Worm (Caenorhabditis elegans) whole organism, young adult: ENCODE measurements around the gene sprp-4.

Experiments used
- F37B4.10 ChIP-seq: fragments of 200-800 bp; sonication (Bioruptor generic); IDR thresholded peaks from 2 replicates; pipeline ENCODE4 v1.3.6; 2022; ENCODE audit warnings: missing genetic modification characterization, missing compliant biosample characterization
- F39B2.1 ChIP-seq: fragments of 200-800 bp; sonication (Bioruptor generic); IDR thresholded peaks from 2 replicates; pipeline ENCODE4 v1.3.6; 2022; ENCODE audit warnings: missing genetic modification reagents, missing genetic modification characterization, missing compliant biosample characterization
- F49E8.2 ChIP-seq: sonication (generic microtip); optimal IDR thresholded peaks from 3 replicates; lab custom pipeline; 2017; ENCODE audit warnings: missing genetic modification characterization, mild to moderate bottlenecking, missing compliant biosample characterization, antibody characterized with exemption, moderate library complexity; ENCODE audit not compliant: insufficient read depth
- atf-7 ChIP-seq: sonication (generic microtip); optimal IDR thresholded peaks from 2 replicates; lab custom pipeline; 2017; ENCODE audit warnings: mild to moderate bottlenecking, missing genetic modification characterization, missing compliant biosample characterization
- ceh-58 ChIP-seq: fragments of 200-800 bp; sonication (Bioruptor generic); IDR thresholded peaks from 2 replicates; pipeline ENCODE4 v1.3.6; 2022; ENCODE audit warnings: missing genetic modification characterization, missing compliant biosample characterization
- hsf-1 ChIP-seq: fragments of 200-800 bp; sonication (Bioruptor generic); IDR thresholded peaks from 2 replicates; pipeline ENCODE4 v1.3.6; 2022; ENCODE audit warnings: missing genetic modification reagents, missing genetic modification characterization, missing compliant biosample characterization
- nfya-2 ChIP-seq: fragments of 200-800 bp; sonication (Bioruptor generic); IDR thresholded peaks from 2 replicates; pipeline ENCODE4 v1.3.6; 2022; ENCODE audit warnings: missing genetic modification reagents, missing genetic modification characterization, missing compliant biosample characterization
- pha-4 ChIP-seq: fragments of 150-350 bp; sonication (generic microtip); optimal IDR thresholded peaks from 2 replicates; lab custom pipeline; 2014; ENCODE audit warnings: missing biosample characterization, missing genetic modification reagents, missing genetic modification characterization
- unc-62 ChIP-seq: fragments of 150-350 bp; optimal IDR thresholded peaks from 2 replicates; lab custom pipeline; 2014; ENCODE audit warnings: missing biosample characterization, missing genetic modification reagents, missing genetic modification characterization
- ztf-18 ChIP-seq: sonication (generic microtip); optimal IDR thresholded peaks from 2 replicates; lab custom pipeline; 2016; ENCODE audit warnings: missing genotype, mild to moderate bottlenecking, missing genetic modification characterization, missing compliant biosample characterization

DNA sequence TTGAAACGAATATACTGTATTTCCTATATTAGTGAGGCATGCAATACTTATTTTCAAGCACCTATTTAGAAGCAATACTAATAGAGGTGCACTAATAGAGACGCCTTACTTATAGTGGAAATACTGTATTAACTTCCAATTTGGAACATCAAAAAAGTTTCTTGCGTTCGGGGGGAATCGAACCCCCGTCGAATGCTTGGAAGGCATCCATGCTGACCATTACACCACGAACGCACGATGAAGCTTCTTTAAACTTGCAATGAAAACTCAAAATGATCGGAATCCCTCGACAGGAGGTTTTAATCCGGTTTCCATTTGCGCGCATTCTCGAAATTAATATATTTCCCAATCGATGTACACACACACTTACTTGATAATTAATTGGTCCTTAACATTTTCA lies 15.2 kb downstream of the sprp-4 start:
- TF ChIP-seq F39B2.1 (GFP tag; lab: Robert Waterston, UW) (no peak), pha-4 (tag; lab: Kevin White, UChicago) (no peak), atf-7 (tag; lab: Kevin White, UChicago) (no peak), F37B4.10 (GFP tag; lab: Robert Waterston, UW) (no peak), ceh-58 (GFP tag; lab: Robert Waterston, UW) (no peak), ztf-18 (tag; lab: Kevin White, UChicago) (peak; percentile 55), unc-62 (GFP tag; lab: Kevin White, UChicago) (no peak), hsf-1 (no peak), F49E8.2 (tag; lab: Kevin White, UChicago) (no peak), nfya-2 (GFP tag; lab: Robert Waterston, UW) (no peak)
